Worm (Caenorhabditis elegans) whole organism, young adult: ENCODE results near the gene ints-6.

ENCODE experiments used
- C17E4.6 ChIP-seq: fragments of 200-800 bp; sonication (Bioruptor generic); IDR thresholded peaks from 2 replicates; pipeline ENCODE4 v1.3.6; 2022; ENCODE audit warnings: missing genetic modification reagents, missing genetic modification characterization, missing compliant biosample characterization
- F37B4.10 ChIP-seq: fragments of 200-800 bp; sonication (Bioruptor generic); IDR thresholded peaks from 2 replicates; pipeline ENCODE4 v1.3.6; 2022; ENCODE audit warnings: missing genetic modification characterization, missing compliant biosample characterization
- K12H6.12 ChIP-seq: fragments of 200-800 bp; sonication (Bioruptor generic); optimal IDR thresholded peaks from 2 replicates; lab custom pipeline; 2018; ENCODE audit warnings: mild to moderate bottlenecking, missing genetic modification characterization, missing compliant biosample characterization
- Y53F4B.3 ChIP-seq: fragments of 200-800 bp; sonication (Bioruptor generic); IDR thresholded peaks from 2 replicates; pipeline ENCODE4 v1.3.6; 2022; ENCODE audit warnings: missing genetic modification reagents, missing genetic modification characterization, missing compliant biosample characterization
- Y56A3A.18 ChIP-seq: fragments of 200-800 bp; sonication (Bioruptor generic); IDR thresholded peaks from 2 replicates; pipeline ENCODE4 v1.3.6; 2022; ENCODE audit warnings: missing genetic modification reagents, missing genetic modification characterization, missing compliant biosample characterization
- aptf-3 ChIP-seq: fragments of 200-800 bp; sonication (Bioruptor generic); IDR thresholded peaks from 2 replicates; pipeline ENCODE4 v1.3.6; 2022; ENCODE audit warnings: missing genetic modification characterization, missing compliant biosample characterization
- athp-1 ChIP-seq: sonication (generic microtip); optimal IDR thresholded peaks from 2 replicates; lab custom pipeline; 2017; ENCODE audit warnings: mild to moderate bottlenecking, missing genetic modification characterization, missing compliant biosample characterization
- attf-5 ChIP-seq: fragments of 200-800 bp; sonication (Bioruptor generic); optimal IDR thresholded peaks from 2 replicates; lab custom pipeline; 2018; ENCODE audit warnings: mild to moderate bottlenecking, missing genetic modification characterization, missing compliant biosample characterization
- cebp-1 ChIP-seq, 2 experiments: fragments of 200-800 bp in 1 of 2; sonication (Bioruptor generic) in 1 of 2; sonication (generic microtip) in 1 of 2; IDR thresholded peaks in 1 of 2; optimal IDR thresholded peaks in 1 of 2; 2 replicates each; pipeline versions ENCODE4 v1.3.6 to Lab custom; 2017 to 2022; ENCODE audit warnings: missing compliant biosample characterization in 2 of 2, missing genetic modification characterization in 2 of 2, mild to moderate bottlenecking in 1 of 2, missing genetic modification reagents in 1 of 2, moderate library complexity in 1 of 2
- cebp-2 ChIP-seq: fragments of 200-800 bp; sonication (Bioruptor generic); IDR thresholded peaks from 2 replicates; pipeline ENCODE4 v1.3.6; 2022; ENCODE audit warnings: missing genetic modification characterization, missing compliant biosample characterization
- chd-7 ChIP-seq: sonication (generic microtip); optimal IDR thresholded peaks from 2 replicates; lab custom pipeline; 2016; ENCODE audit warnings: mild to moderate bottlenecking, missing genetic modification characterization, moderate library complexity, missing compliant biosample characterization
- dpff-1 ChIP-seq: sonication (generic microtip); optimal IDR thresholded peaks from 2 replicates; lab custom pipeline; 2017; ENCODE audit warnings: mild to moderate bottlenecking, missing genetic modification characterization, missing compliant biosample characterization
- dpl-1 ChIP-seq: fragments of 150-350 bp; optimal IDR thresholded peaks from 2 replicates; lab custom pipeline; 2014; ENCODE audit warnings: missing biosample characterization, missing genetic modification reagents, missing genetic modification characterization
- ets-4 ChIP-seq: fragments of 200-800 bp; sonication (Bioruptor generic); optimal IDR thresholded peaks from 2 replicates; lab custom pipeline; 2018; ENCODE audit warnings: mild to moderate bottlenecking, missing genetic modification characterization, missing compliant biosample characterization
- fkh-3 ChIP-seq: sonication (generic microtip); optimal IDR thresholded peaks from 2 replicates; lab custom pipeline; 2016; ENCODE audit warnings: mild to moderate bottlenecking, missing genetic modification characterization, missing compliant biosample characterization
- hmg-1.2 ChIP-seq: fragments of 200-800 bp; sonication (Bioruptor generic); IDR thresholded peaks from 2 replicates; pipeline ENCODE4 v1.3.6; 2022; ENCODE audit warnings: missing genetic modification reagents, missing genetic modification characterization, missing compliant biosample characterization
- hmg-20 ChIP-seq: fragments of 200-800 bp; sonication (Bioruptor generic); IDR thresholded peaks from 2 replicates; pipeline ENCODE4 v1.3.6; 2022; ENCODE audit warnings: missing genetic modification reagents, missing genetic modification characterization, missing compliant biosample characterization
- hrde-1 ChIP-seq: sonication (generic microtip); optimal IDR thresholded peaks from 2 replicates; lab custom pipeline; 2016; ENCODE audit warnings: missing genetic modification characterization, mild to moderate bottlenecking, missing compliant biosample characterization, moderate library complexity, missing genotype, missing genetic modification reagents, borderline replicate concordance
- lin-40 ChIP-seq: sonication (generic microtip); optimal IDR thresholded peaks from 2 replicates; lab custom pipeline; 2016; ENCODE audit warnings: missing genetic modification characterization, mild to moderate bottlenecking, missing compliant biosample characterization, missing genotype, missing genetic modification reagents
- madf-6 ChIP-seq: fragments of 200-800 bp; sonication (Bioruptor generic); IDR thresholded peaks from 2 replicates; pipeline ENCODE4 v1.3.6; 2022; ENCODE audit warnings: missing genetic modification reagents, missing genetic modification characterization, missing compliant biosample characterization
- mcd-1 ChIP-seq: fragments of 200-800 bp; sonication (Bioruptor generic); IDR thresholded peaks from 2 replicates; pipeline ENCODE4 v1.3.6; 2022; ENCODE audit warnings: missing genetic modification reagents, missing genetic modification characterization, missing compliant biosample characterization
- nfyb-1 ChIP-seq: fragments of 200-800 bp; sonication (Bioruptor generic); IDR thresholded peaks from 2 replicates; pipeline ENCODE4 v1.3.6; 2022; ENCODE audit warnings: missing genetic modification reagents, missing genetic modification characterization, missing compliant biosample characterization
- nhr-80 ChIP-seq: sonication (generic microtip); optimal IDR thresholded peaks from 2 replicates; lab custom pipeline; 2016; ENCODE audit warnings: missing genetic modification characterization, missing compliant biosample characterization
- rpc-1 ChIP-seq, 2 experiments: fragments of 150-350 bp in 1 of 2; sonication (generic microtip) in 1 of 2; optimal IDR thresholded peaks; 2 replicates each; lab custom pipeline; 2014 to 2018; ENCODE audit warnings: missing biosample characterization in 1 of 2, missing genetic modification characterization in 1 of 2, missing genetic modification reagents in 1 of 2, missing genotype in 1 of 2
- snpc-1.1 ChIP-seq: sonication (generic microtip); optimal IDR thresholded peaks from 2 replicates; lab custom pipeline; 2017; ENCODE audit warnings: missing genetic modification characterization, mild to moderate bottlenecking, missing compliant biosample characterization, antibody characterized with exemption, moderate library complexity, missing genotype, missing genetic modification reagents; ENCODE audit not compliant: insufficient read depth
- snpc-3.4 ChIP-seq: sonication (generic microtip); optimal IDR thresholded peaks from 2 replicates; lab custom pipeline; 2017; ENCODE audit warnings: missing genetic modification characterization, mild to moderate bottlenecking, missing compliant biosample characterization, antibody characterized with exemption, moderate library complexity, missing genotype, missing genetic modification reagents
- snpc-4 ChIP-seq, 5 experiments: fragments of 150-350 bp in 1 of 5; sonication (generic microtip) in 4 of 5; optimal IDR thresholded peaks; 2 replicates each; lab custom pipeline; 2014 to 2018; ENCODE audit warnings: missing genetic modification characterization in 5 of 5, missing biosample characterization in 3 of 5, antibody characterized with exemption in 2 of 5, mild to moderate bottlenecking in 2 of 5, missing compliant biosample characterization in 2 of 5, missing genotype in 2 of 5, moderate library complexity in 2 of 5, missing genetic modification reagents in 1 of 5
- somi-1 ChIP-seq: fragments of 200-800 bp; sonication (Bioruptor generic); optimal IDR thresholded peaks from 2 replicates; lab custom pipeline; 2018; ENCODE audit warnings: mild to moderate bottlenecking, missing genetic modification characterization, missing compliant biosample characterization
- unc-62 ChIP-seq: fragments of 150-350 bp; optimal IDR thresholded peaks from 2 replicates; lab custom pipeline; 2014; ENCODE audit warnings: missing biosample characterization, missing genetic modification reagents, missing genetic modification characterization
- zim-3 ChIP-seq: sonication (generic microtip); optimal IDR thresholded peaks from 2 replicates; lab custom pipeline; 2017; ENCODE audit warnings: mild to moderate bottlenecking, missing genetic modification characterization, moderate library complexity, missing compliant biosample characterization
- ztf-18 ChIP-seq: sonication (generic microtip); optimal IDR thresholded peaks from 2 replicates; lab custom pipeline; 2016; ENCODE audit warnings: missing genotype, mild to moderate bottlenecking, missing genetic modification characterization, missing compliant biosample characterization
- ztf-6 ChIP-seq: fragments of 200-800 bp; sonication (Bioruptor generic); IDR thresholded peaks from 2 replicates; pipeline ENCODE4 v1.3.6; 2022; ENCODE audit warnings: missing genetic modification reagents, missing genetic modification characterization, missing compliant biosample characterization

The ints-6 gene

ce11 chrIV:8730469-8730868 lies 38.9 kb downstream of the ints-6 start, which contains the start of gene F21D5.3:
F21D5.3 (plus strand) TSS chrIV:8730815.
- TF ChIP-seq ets-4 (GFP tag; lab: Kevin White, UChicago) (peak; percentile 10), snpc-1.1 (tag; lab: Kevin White, UChicago) (no peak), madf-6 (peak; percentile 42), hrde-1 (tag; lab: Kevin White, UChicago) (peak; percentile 15), nhr-80 (tag; lab: Kevin White, UChicago) (peak; percentile 67), snpc-4 (GFP tag; optimal IDR thresholded peaks at IDR 0.05; lab: Kevin White, UChicago) (peak; percentile 1), snpc-4 (tag; optimal IDR thresholded peaks at IDR 0.05; lab: Kevin White, UChicago) (no peak), cebp-1 (GFP tag; IDR thresholded peaks at IDR 0.05; lab: Robert Waterston, UW) (no peak), cebp-1 (tag; optimal IDR thresholded peaks at IDR 0.05; lab: Kevin White, UChicago) (peak; percentile 0), chd-7 (tag; lab: Kevin White, UChicago) (no peak), F37B4.10 (GFP tag; lab: Robert Waterston, UW) (no peak)

DNA sequence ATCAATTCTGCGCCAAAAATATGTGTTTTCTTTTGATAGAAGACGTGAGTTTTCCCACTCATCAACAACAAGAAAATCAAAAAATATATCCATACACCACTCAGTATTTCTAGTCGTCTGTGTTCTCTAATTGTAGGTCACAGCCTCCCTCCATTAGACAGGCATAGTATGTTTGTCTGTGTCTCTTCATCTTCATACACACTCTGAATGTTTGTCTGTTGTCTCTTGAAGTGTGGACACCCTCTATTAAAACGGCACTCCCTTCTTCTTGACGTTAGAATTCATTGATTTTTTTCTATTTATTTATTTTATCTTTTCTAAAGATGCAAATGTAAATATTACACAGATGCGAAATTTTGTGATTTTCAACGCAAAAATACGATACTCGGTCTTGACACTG lies 45.8 kb downstream of the ints-6 start:
- peak; percentile 73; the same call in 1 of the 2 replicates for TF ChIP-seq hmg-1.2 (GFP tag; lab: Robert Waterston, UW)
- no peak for TF ChIP-seq dpff-1 (tag; lab: Kevin White, UChicago)
- TF ChIP-seq, all 124 proteins: peak for 1

DNA sequence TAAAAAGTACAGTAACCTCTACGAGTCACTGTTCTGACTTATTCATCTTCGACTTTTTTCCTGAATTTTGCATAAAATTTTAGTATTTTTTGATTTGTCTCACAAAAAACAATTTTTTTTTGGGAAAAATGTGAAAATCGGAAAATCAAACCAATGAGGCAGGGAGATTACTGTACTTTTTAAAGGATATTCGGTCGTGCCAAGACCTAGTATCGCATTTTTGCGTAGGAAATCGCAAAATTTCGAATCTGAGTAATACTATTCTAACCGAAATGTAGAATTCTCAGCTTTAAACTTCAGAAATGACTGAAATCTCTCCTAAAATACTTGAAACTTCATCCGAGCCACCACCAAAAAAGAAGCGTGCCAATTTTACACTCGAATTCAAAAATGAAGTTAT lies 46.2 kb downstream of the ints-6 start, which contains the start of gene F21D5.4:
Gene F21D5.4 (plus strand): TSS at position 301 of the 400 bp plus-strand sequence.
- TF ChIP-seq unc-62 (GFP tag; lab: Kevin White, UChicago) (no peak), mcd-1 (no peak), nfyb-1 (GFP tag; lab: Robert Waterston, UW) (no peak), dpl-1 (no peak), ztf-6 (GFP tag; lab: Robert Waterston, UW) (no peak), aptf-3 (GFP tag; lab: Robert Waterston, UW) (no peak), fkh-3 (tag; lab: Kevin White, UChicago) (no peak), zim-3 (no peak), C17E4.6 (GFP tag; lab: Robert Waterston, UW) (no peak)

ce11 chrIV:8739294-8739693 lies 47.7 kb downstream of the ints-6 start, which contains the start of gene F21D5.5:
F21D5.5 (minus strand) TSS chrIV:8739394.
- TF ChIP-seq cebp-2 (GFP tag; lab: Robert Waterston, UW) (no peak), fkh-3 (tag; lab: Kevin White, UChicago) (no peak), hmg-20 (GFP tag; lab: Robert Waterston, UW) (no peak), athp-1 (tag; lab: Kevin White, UChicago) (no peak), somi-1 (no peak), lin-40 (tag; lab: Kevin White, UChicago) (no peak), unc-62 (GFP tag; lab: Kevin White, UChicago) (no peak), rpc-1 (optimal IDR thresholded peaks at IDR 0.05; lab: Kevin White, UChicago) (no peak), rpc-1 (tag; optimal IDR thresholded peaks at IDR 0.05; lab: Kevin White, UChicago) (no peak), attf-5 (GFP tag; lab: Kevin White, UChicago) (no peak), Y53F4B.3 (GFP tag; lab: Robert Waterston, UW) (no peak)

ce11 chrIV:8739926-8740325 lies 48.4 kb downstream of the ints-6 start, which contains the start of gene mrps-33:
mrps-33 (minus strand) TSS chrIV:8740026.
- TF ChIP-seq Y56A3A.18 (GFP tag; lab: Robert Waterston, UW), result no peak
- TF ChIP-seq K12H6.12 (tag; lab: Kevin White, UChicago), result no peak
- TF ChIP-seq snpc-3.4 (tag; lab: Kevin White, UChicago), result no peak
- TF ChIP-seq ztf-18 (tag; lab: Kevin White, UChicago), result peak; percentile 8
